Worm (Caenorhabditis elegans): ENCODE results near the gene urm-1.

- TF ChIP-seq ama-1 (optimal IDR thresholded peaks at IDR 0.05) (no peak), ama-1 (GFP tag; optimal IDR thresholded peaks at IDR 0.05) (no peak), lin-40 (tag; optimal IDR thresholded peaks at IDR 0.05) (no peak), F49E8.2 (tag; optimal IDR thresholded peaks at IDR 0.05; ENCODE audit: insufficient read depth) (no peak), madf-3 (GFP tag; IDR thresholded peaks at IDR 0.05) (no peak), attf-3 (GFP tag; conservative IDR thresholded peaks at IDR 0.05) (no peak), dpl-1 (GFP tag; optimal IDR thresholded peaks at IDR 0.05) (no peak), lsy-27 (tag; optimal IDR thresholded peaks at IDR 0.05; ENCODE audit: borderline replicate concordance, insufficient read depth) (no peak), hmg-20 (GFP tag; IDR thresholded peaks at IDR 0.05) (no peak), him-1 (tag; optimal IDR thresholded peaks at IDR 0.05) (no peak), pbrm-1 (GFP tag; IDR thresholded peaks at IDR 0.05) (no peak)
These were observed 34.4 kb upstream of the urm-1 start, which contains the start of gene cul-1 for ce11 chrIII:10470927-10471326.
